Fruit fly (Drosophila melanogaster): ENCODE measurements around the gene Mrp5.

- TF ChIP-seq CG9948 (tag; optimal IDR thresholded peaks at IDR 0.05) (no peak), EcR (GFP tag; optimal IDR thresholded peaks at IDR 0.05) (no peak), CG4496 (GFP tag; IDR thresholded peaks at IDR 0.05) (no peak)
Observed at dm6 chr3R:19917739-19918138, 42.3 kb upstream of the Mrp5 start, which contains the start of gene CG4465.

All from whole organism, pupa.